Fruit fly (Drosophila melanogaster) whole organism, embryonic: ENCODE data around the gene CG15717.
A peak's percentile ranks its signal among the peaks of the same experiment; 100 is the strongest.

Source experiments
- ATbp ChIP-seq: fragments of 200-800 bp; sonication (Bioruptor generic); optimal IDR thresholded peaks from 2 replicates; lab custom pipeline; 2017; ENCODE audit warnings: missing biosample characterization, mild to moderate bottlenecking, missing genetic modification characterization, missing genetic modification reagents
- Awh ChIP-seq: fragments of 200-800 bp; sonication (Bioruptor generic); IDR thresholded peaks from 2 replicates; pipeline ENCODE4, ENCODE4 v1.3.6; 2022; ENCODE audit warnings: missing biosample characterization, missing genetic modification characterization
- CG1024 ChIP-seq: fragments of 200-800 bp; sonication (Bioruptor generic); IDR thresholded peaks from 2 replicates; pipeline ENCODE4 v1.3.6; 2022; ENCODE audit warnings: missing biosample characterization, missing genetic modification characterization
- CG11504 ChIP-seq: fragments of 200-800 bp; sonication (Bioruptor generic); optimal IDR thresholded peaks from 3 replicates; lab custom pipeline; 2019; ENCODE audit warnings: missing biosample characterization, mild to moderate bottlenecking, missing genetic modification characterization, moderate library complexity
- CG12071 ChIP-seq: fragments of 200-800 bp; sonication (Bioruptor generic); optimal IDR thresholded peaks from 3 replicates; lab custom pipeline; 2018; ENCODE audit warnings: missing biosample characterization, mild to moderate bottlenecking, missing genetic modification characterization
- CG12104 ChIP-seq: fragments of 200-800 bp; sonication (Bioruptor generic); optimal IDR thresholded peaks from 3 replicates; lab custom pipeline; 2016; ENCODE audit warnings: missing biosample characterization, missing genetic modification characterization
- CG13123 ChIP-seq: fragments of 200-800 bp; sonication (Bioruptor generic); optimal IDR thresholded peaks from 2 replicates; lab custom pipeline; 2016; ENCODE audit warnings: missing biosample characterization, missing genetic modification characterization
- CG13424 ChIP-seq: fragments of 200-800 bp; sonication (Bioruptor generic); optimal IDR thresholded peaks from 2 replicates; lab custom pipeline; 2019; ENCODE audit warnings: missing biosample characterization, mild to moderate bottlenecking, missing genetic modification characterization, moderate library complexity
- CG13624 ChIP-seq: fragments of 200-800 bp; sonication (Bioruptor generic); optimal IDR thresholded peaks from 2 replicates; lab custom pipeline; 2016; ENCODE audit warnings: missing biosample characterization, missing genetic modification characterization
- CG14014 ChIP-seq: fragments of 200-800 bp; sonication (Bioruptor generic); IDR thresholded peaks from 2 replicates; pipeline ENCODE4 v1.3.6; 2022; ENCODE audit warnings: missing biosample characterization, missing genetic modification characterization
- CG15601 ChIP-seq: fragments of 200-800 bp; sonication (Bioruptor generic); optimal IDR thresholded peaks from 3 replicates; lab custom pipeline; 2019; ENCODE audit warnings: missing biosample characterization, mild to moderate bottlenecking, missing genetic modification characterization, moderate library complexity
- CG17328 ChIP-seq: fragments of 200-800 bp; sonication (Bioruptor generic); IDR thresholded peaks from 2 replicates; pipeline ENCODE4 v1.3.6; 2022; ENCODE audit warnings: missing biosample characterization, missing genetic modification characterization
- CG17359 ChIP-seq: fragments of 200-800 bp; sonication (Bioruptor generic); optimal IDR thresholded peaks from 3 replicates; lab custom pipeline; 2018; ENCODE audit warnings: missing biosample characterization, mild to moderate bottlenecking, missing genetic modification characterization, moderate library complexity
- CG17612 ChIP-seq: fragments of 200-800 bp; sonication (Bioruptor generic); IDR thresholded peaks from 2 replicates; pipeline ENCODE4 v1.3.6; 2022; ENCODE audit warnings: missing biosample characterization, missing genetic modification characterization
- CG18599 ChIP-seq: fragments of 200-800 bp; sonication (Bioruptor generic); optimal IDR thresholded peaks from 3 replicates; lab custom pipeline; 2017; ENCODE audit warnings: missing biosample characterization, missing genetic modification characterization, mild to moderate bottlenecking, moderate library complexity, missing genetic modification reagents
- CG2678 ChIP-seq: fragments of 200-800 bp; sonication (Bioruptor generic); optimal IDR thresholded peaks from 3 replicates; lab custom pipeline; 2019; ENCODE audit warnings: missing biosample characterization, mild to moderate bottlenecking, missing genetic modification characterization, moderate library complexity
- CG3281 ChIP-seq: fragments of 200-800 bp; sonication (Bioruptor generic); optimal IDR thresholded peaks from 3 replicates; lab custom pipeline; 2017; ENCODE audit warnings: missing biosample characterization, mild to moderate bottlenecking, missing genetic modification characterization
- CG33557 ChIP-seq: fragments of 200-800 bp; sonication (Bioruptor generic); optimal IDR thresholded peaks from 2 replicates; lab custom pipeline; 2019; ENCODE audit warnings: missing biosample characterization, mild to moderate bottlenecking, missing genetic modification characterization, moderate library complexity
- CG34376 ChIP-seq: fragments of 200-800 bp; sonication (Bioruptor generic); optimal IDR thresholded peaks from 2 replicates; lab custom pipeline; 2018; ENCODE audit warnings: missing biosample characterization, mild to moderate bottlenecking, missing genetic modification characterization
- CG4328 ChIP-seq: fragments of 200-800 bp; sonication (Bioruptor generic); optimal IDR thresholded peaks from 3 replicates; lab custom pipeline; 2017; ENCODE audit warnings: missing biosample characterization, missing genetic modification reagents, missing genetic modification characterization
- CG4707 ChIP-seq: fragments of 200-800 bp; sonication (Bioruptor generic); optimal IDR thresholded peaks from 2 replicates; lab custom pipeline; 2018; ENCODE audit warnings: missing biosample characterization, mild to moderate bottlenecking, missing genetic modification characterization, moderate library complexity
- CG7839 ChIP-seq: fragments of 200-800 bp; sonication (Bioruptor generic); optimal IDR thresholded peaks from 3 replicates; lab custom pipeline; 2018; ENCODE audit warnings: missing biosample characterization, mild to moderate bottlenecking, missing genetic modification characterization, moderate library complexity
- CG7987 ChIP-seq: fragments of 200-800 bp; sonication (Bioruptor generic); optimal IDR thresholded peaks from 2 replicates; lab custom pipeline; 2018; ENCODE audit warnings: missing biosample characterization, mild to moderate bottlenecking, missing genetic modification characterization, moderate library complexity
- CG8290 ChIP-seq, 3 experiments: fragments of 200-800 bp; sonication (Bioruptor generic); optimal IDR thresholded peaks; 2 replicates each; lab custom pipeline; 2016 to 2019; ENCODE audit warnings: missing biosample characterization in 3 of 3, missing genetic modification characterization in 3 of 3, mild to moderate bottlenecking in 2 of 3, moderate library complexity in 1 of 3
- CG8765 ChIP-seq: fragments of 200-800 bp; sonication (Bioruptor generic); IDR thresholded peaks from 2 replicates; pipeline ENCODE4 v1.3.6; 2022; ENCODE audit warnings: missing biosample characterization, missing genetic modification characterization
- CG8924 ChIP-seq: fragments of 200-800 bp; optimal IDR thresholded peaks from 3 replicates; lab custom pipeline; 2019; ENCODE audit warnings: missing biosample characterization, mild to moderate bottlenecking, missing genetic modification characterization, moderate library complexity
- CG9932 ChIP-seq: fragments of 200-800 bp; sonication (Bioruptor generic); IDR thresholded peaks from 2 replicates; pipeline ENCODE4 v1.3.6; 2022; ENCODE audit warnings: missing biosample characterization, missing genetic modification characterization
- Fer1 ChIP-seq: fragments of 200-800 bp; sonication (Bioruptor generic); optimal IDR thresholded peaks from 2 replicates; lab custom pipeline; 2017; ENCODE audit warnings: missing biosample characterization, mild to moderate bottlenecking, missing genetic modification characterization
- HHEX ChIP-seq: fragments of 200-800 bp; sonication (Bioruptor generic); optimal IDR thresholded peaks from 3 replicates; lab custom pipeline; 2017; ENCODE audit warnings: missing biosample characterization, mild to moderate bottlenecking, missing genetic modification characterization, missing genetic modification reagents
- Opbp ChIP-seq: fragments of 200-800 bp; sonication (Bioruptor generic); IDR thresholded peaks from 3 replicates; pipeline ENCODE4 v1.3.6; 2022; ENCODE audit warnings: missing biosample characterization, missing genetic modification characterization; ENCODE audit not compliant: partially characterized antibody
- Optix ChIP-seq: fragments of 200-800 bp; sonication (Bioruptor generic); IDR thresholded peaks from 3 replicates; pipeline ENCODE4 v1.3.6; 2022; ENCODE audit warnings: missing biosample characterization, missing genetic modification characterization
- Ptx1 ChIP-seq: fragments of 200-800 bp; sonication (Bioruptor generic); IDR thresholded peaks from 2 replicates; pipeline ENCODE4 v1.3.6; 2022; ENCODE audit warnings: missing biosample characterization, missing genetic modification characterization
- bowl ChIP-seq: fragments of 200-800 bp; sonication (Bioruptor generic); IDR thresholded peaks from 2 replicates; pipeline ENCODE4 v1.3.6; 2022; ENCODE audit warnings: missing biosample characterization, missing genetic modification characterization
- bsh ChIP-seq, 2 experiments: fragments of 200-800 bp; sonication (Bioruptor generic); optimal IDR thresholded peaks; 2 replicates each; lab custom pipeline; 2017 to 2018; ENCODE audit warnings: mild to moderate bottlenecking in 2 of 2, missing biosample characterization in 2 of 2, missing genetic modification characterization in 2 of 2, moderate library complexity in 1 of 2
- ci ChIP-seq: fragments of 200-800 bp; sonication (Bioruptor generic); IDR thresholded peaks from 3 replicates; pipeline ENCODE4 v1.3.6; 2022; ENCODE audit warnings: missing biosample characterization, missing genetic modification characterization
- cwo ChIP-seq: fragments of 200-800 bp; sonication (Bioruptor generic); optimal IDR thresholded peaks from 3 replicates; lab custom pipeline; 2017; ENCODE audit warnings: missing biosample characterization, missing genetic modification characterization, mild to moderate bottlenecking, moderate library complexity, missing genetic modification reagents
- exex ChIP-seq: fragments of 200-800 bp; sonication (Bioruptor generic); optimal IDR thresholded peaks from 4 replicates; lab custom pipeline; 2018; ENCODE audit warnings: missing biosample characterization, mild to moderate bottlenecking, missing genetic modification characterization, moderate library complexity
- jigr1 ChIP-seq: fragments of 200-800 bp; sonication (Bioruptor generic); IDR thresholded peaks from 3 replicates; pipeline ENCODE4 v1.3.6; 2022; ENCODE audit warnings: missing biosample characterization, missing genetic modification characterization
- mirr ChIP-seq: fragments of 200-800 bp; sonication (Bioruptor generic); optimal IDR thresholded peaks from 3 replicates; lab custom pipeline; 2018; ENCODE audit warnings: missing biosample characterization, mild to moderate bottlenecking, missing genetic modification characterization
- nerfin-1 ChIP-seq: fragments of 200-800 bp; sonication (Bioruptor generic); optimal IDR thresholded peaks from 3 replicates; lab custom pipeline; 2019; ENCODE audit warnings: missing biosample characterization, mild to moderate bottlenecking, missing genetic modification characterization, moderate library complexity
- nom ChIP-seq: fragments of 200-800 bp; sonication (Bioruptor generic); optimal IDR thresholded peaks from 2 replicates; lab custom pipeline; 2017; ENCODE audit warnings: missing biosample characterization, missing genetic modification characterization, mild to moderate bottlenecking, moderate library complexity, missing genetic modification reagents
- org-1 ChIP-seq: fragments of 200-800 bp; sonication (Bioruptor generic); optimal IDR thresholded peaks from 2 replicates; lab custom pipeline; 2017; ENCODE audit warnings: missing biosample characterization, missing genetic modification characterization
- ro ChIP-seq: fragments of 200-800 bp; sonication (Bioruptor generic); IDR thresholded peaks from 2 replicates; pipeline ENCODE4 v1.3.6; 2022; ENCODE audit warnings: missing biosample characterization, missing genetic modification characterization
- sob ChIP-seq: fragments of 200-800 bp; sonication (Bioruptor generic); IDR thresholded peaks from 2 replicates; pipeline ENCODE4 v1.3.6; 2022; ENCODE audit warnings: missing biosample characterization, missing genetic modification characterization
- wdn ChIP-seq: fragments of 200-800 bp; sonication (Bioruptor generic); IDR thresholded peaks from 2 replicates; pipeline ENCODE4 v1.3.6; 2022; ENCODE audit warnings: missing biosample characterization, missing genetic modification characterization
- zen ChIP-seq: fragments of 200-800 bp; sonication (Bioruptor generic); optimal IDR thresholded peaks from 3 replicates; lab custom pipeline; 2018; ENCODE audit warnings: missing biosample characterization, mild to moderate bottlenecking, missing genetic modification characterization, moderate library complexity

The CG15717 gene

dm6 chrX:13105220-13105619, 23.5 kb upstream of the CG15717 start (continued):
- TF ChIP-seq Optix (GFP tag; lab: Robert Waterston, UW) (no peak), exex (tag; lab: Kevin White, UChicago) (peak; percentile 13), bowl (no peak), CG13624 (GFP tag; lab: Kevin White, UChicago) (no peak), CG17328 (GFP tag; lab: Robert Waterston, UW) (no peak)

dm6 chrX:13108144-13108824, 20.5 kb upstream of the CG15717 start, which contains the start of gene Fer3HCH:
Fer3HCH (minus strand) TSS chrX:13108194.
- TF ChIP-seq nerfin-1 (tag; lab: Kevin White, UChicago), result peak; percentile 7
- TF ChIP-seq CG2678 (tag; lab: Kevin White, UChicago), result peak; percentile 42
- peak; percentile 19 for TF ChIP-seq CG12071 (GFP tag; lab: Kevin White, UChicago)
- TF ChIP-seq CG13123 (GFP tag; lab: Kevin White, UChicago), result no peak
- peak in 1 of 2 experiments; percentile 20 for TF ChIP-seq bsh (GFP tag; optimal IDR thresholded peaks at IDR 0.05; lab: Kevin White, UChicago)
- no peak for TF ChIP-seq zen (tag; lab: Kevin White, UChicago)
- TF ChIP-seq org-1, result peak; percentile 0
- peak; percentile 4 for TF ChIP-seq HHEX (GFP tag; lab: Kevin White, UChicago)
- peak; percentile 33 for TF ChIP-seq mirr
- TF ChIP-seq CG7987 (GFP tag; lab: Kevin White, UChicago), result peak; percentile 3
- no peak for TF ChIP-seq sob (GFP tag; lab: Robert Waterston, UW)
- no peak for TF ChIP-seq CG8290 (GFP tag; optimal IDR thresholded peaks at IDR 0.05; lab: Kevin White, UChicago)
- TF ChIP-seq CG8290 (tag; optimal IDR thresholded peaks at IDR 0.05; lab: Kevin White, UChicago), result peak in 1 of 2 experiments; percentile 47
- TF ChIP-seq jigr1 (GFP tag; lab: Robert Waterston, UW), result no peak
- peak; percentile 12 for TF ChIP-seq CG12104
- 0 out of 2 replicates have a peak, but pooled peaks have one; percentile 12 for TF ChIP-seq CG17612 (GFP tag; lab: Robert Waterston, UW)
- peak; percentile 43 for TF ChIP-seq nom
- peak; percentile 51 for TF ChIP-seq CG4328
- no peak for TF ChIP-seq Opbp (GFP tag; lab: Robert Waterston, UW)
- TF ChIP-seq CG9932 (GFP tag; lab: Robert Waterston, UW), result 0 out of 2 replicates have a peak, but pooled peaks have one; percentile 13
- TF ChIP-seq ci (GFP tag; lab: Robert Waterston, UW), result peak; percentile 46; the same call in 1 of the 3 replicates
- peak; percentile 11 for TF ChIP-seq CG11504 (tag; lab: Kevin White, UChicago)
- peak; percentile 24 for TF ChIP-seq CG7839 (tag; lab: Kevin White, UChicago)
- no peak for TF ChIP-seq ro (GFP tag; lab: Robert Waterston, UW)
- peak; percentile 12; the same call in 1 of the 2 replicates for TF ChIP-seq Ptx1
- peak; percentile 20 for TF ChIP-seq CG15601 (tag; lab: Kevin White, UChicago)
- TF ChIP-seq wdn, result no peak
- TF ChIP-seq CG13424 (tag; lab: Kevin White, UChicago), result peak; percentile 30
- TF ChIP-seq CG14014 (GFP tag; lab: Robert Waterston, UW), result peak; percentile 43; the same call in 1 of the 2 replicates
- peak; percentile 34 for TF ChIP-seq ATbp (GFP tag; lab: Kevin White, UChicago)
- peak; percentile 23 for TF ChIP-seq CG17359 (tag; lab: Kevin White, UChicago)
- peak; percentile 9 for TF ChIP-seq Fer1 (GFP tag; lab: Kevin White, UChicago)
- no peak for TF ChIP-seq cwo (GFP tag; lab: Kevin White, UChicago)
- TF ChIP-seq CG34376 (GFP tag; lab: Kevin White, UChicago), result no peak
- TF ChIP-seq CG18599 (GFP tag; lab: Kevin White, UChicago), result peak; percentile 19
- TF ChIP-seq CG8765, result no peak
- 0 out of 2 replicates have a peak, but pooled peaks have one; percentile 20 for TF ChIP-seq CG1024 (GFP tag; lab: Robert Waterston, UW)
- peak; percentile 5 for TF ChIP-seq CG33557 (GFP tag; lab: Kevin White, UChicago)
- peak; percentile 29 for TF ChIP-seq CG3281
- TF ChIP-seq CG8924 (tag; lab: Kevin White, UChicago), result peak; percentile 12
- 0 out of 2 replicates have a peak, but pooled peaks have one; percentile 29 for TF ChIP-seq Awh (GFP tag; lab: Robert Waterston, UW)
- TF ChIP-seq CG4707 (GFP tag; lab: Kevin White, UChicago), result peak; percentile 20
